Worm (Caenorhabditis elegans) whole organism, L4 larva: ENCODE measurements around the gene F36D3.16.
A peak's percentile ranks its signal among the peaks of the same experiment; 100 is the strongest.
"Not testable (repeated sequence)": the region's sequence is repeated elsewhere in the genome, so short reads cannot be mapped to it uniquely, and the experiment has no call there.

Source experiments
- D1046.2 ChIP-seq: fragments of 200-800 bp; sonication (Bioruptor generic); IDR thresholded peaks from 2 replicates; pipeline ENCODE4 v1.3.6; 2022; ENCODE audit warnings: missing genetic modification characterization, missing compliant biosample characterization
- F26F4.8 ChIP-seq: fragments of 200-800 bp; sonication (Bioruptor generic); conservative IDR thresholded peaks from 2 replicates; pipeline ENCODE4 v1.3.6; 2022; ENCODE audit warnings: missing genetic modification characterization, missing compliant biosample characterization
- F49E8.2 ChIP-seq: sonication (generic microtip); optimal IDR thresholded peaks from 2 replicates; lab custom pipeline; 2016; ENCODE audit warnings: missing compliant biosample characterization, mild to moderate bottlenecking, missing genetic modification characterization, borderline replicate concordance
- R02D3.7 ChIP-seq: fragments of 150-350 bp; sonication (generic microtip); optimal IDR thresholded peaks from 3 replicates; lab custom pipeline; 2014; ENCODE audit warnings: missing biosample characterization, missing genetic modification characterization
- Y5F2A.4 ChIP-seq: fragments of 200-800 bp; sonication (Bioruptor generic); optimal IDR thresholded peaks from 2 replicates; lab custom pipeline; 2018; ENCODE audit warnings: mild to moderate bottlenecking, missing genetic modification characterization, missing compliant biosample characterization
- ZK337.2 ChIP-seq: fragments of 200-800 bp; sonication (Bioruptor generic); IDR thresholded peaks from 2 replicates; pipeline ENCODE4 v1.3.6; 2022; ENCODE audit warnings: missing genetic modification reagents, missing genetic modification characterization, missing compliant biosample characterization
- ama-1 ChIP-seq: fragments of 150-350 bp; optimal IDR thresholded peaks from 2 replicates; lab custom pipeline; 2014; ENCODE audit warnings: inconsistent platforms, mixed read lengths
- ceh-44 ChIP-seq: fragments of 200-800 bp; sonication (Bioruptor generic); IDR thresholded peaks from 2 replicates; pipeline ENCODE4 v1.3.6; 2022; ENCODE audit warnings: missing genetic modification reagents, missing genetic modification characterization, missing compliant biosample characterization
- cey-2 ChIP-seq: sonication (generic microtip); optimal IDR thresholded peaks from 3 replicates; lab custom pipeline; 2017; ENCODE audit warnings: missing genetic modification characterization, mild to moderate bottlenecking, missing compliant biosample characterization, antibody characterized with exemption, borderline replicate concordance; ENCODE audit not compliant: insufficient read depth
- ctbp-1 ChIP-seq: fragments of 200-800 bp; sonication (Bioruptor generic); IDR thresholded peaks from 2 replicates; pipeline ENCODE4 v1.3.6; 2022; ENCODE audit warnings: missing genetic modification reagents, missing genetic modification characterization, missing compliant biosample characterization
- daf-12 ChIP-seq: fragments of 150-350 bp; optimal IDR thresholded peaks from 2 replicates; lab custom pipeline; 2014; ENCODE audit warnings: missing biosample characterization, missing genetic modification reagents, missing genetic modification characterization
- egl-43 ChIP-seq: fragments of 200-800 bp; sonication (Bioruptor generic); IDR thresholded peaks from 2 replicates; pipeline ENCODE4 v1.3.6; 2022; ENCODE audit warnings: missing genetic modification reagents, missing genetic modification characterization, missing compliant biosample characterization
- fkh-10 ChIP-seq: fragments of 150-350 bp; optimal IDR thresholded peaks from 2 replicates; lab custom pipeline; 2014; ENCODE audit warnings: missing biosample characterization, missing genetic modification reagents, missing genetic modification characterization
- lim-7 ChIP-seq: fragments of 200-800 bp; sonication (Bioruptor generic); IDR thresholded peaks from 2 replicates; pipeline ENCODE4 v1.3.6; 2022; ENCODE audit warnings: missing genetic modification characterization, missing compliant biosample characterization
- lin-1 ChIP-seq: fragments of 200-800 bp; sonication (Bioruptor generic); IDR thresholded peaks from 2 replicates; pipeline ENCODE4 v1.3.6; 2022; ENCODE audit warnings: missing genetic modification reagents, missing genetic modification characterization, missing compliant biosample characterization
- lin-13 ChIP-seq: fragments of 150-350 bp; optimal IDR thresholded peaks from 2 replicates; lab custom pipeline; 2014; ENCODE audit warnings: missing biosample characterization, missing genetic modification reagents, missing genetic modification characterization
- lin-38 ChIP-seq: fragments of 200-800 bp; sonication (Bioruptor generic); IDR thresholded peaks from 2 replicates; pipeline ENCODE4 v1.3.6; 2022; ENCODE audit warnings: missing genetic modification reagents, missing genetic modification characterization, missing compliant biosample characterization
- mep-1 ChIP-seq: fragments of 150-350 bp; sonication (generic microtip); optimal IDR thresholded peaks from 3 replicates; lab custom pipeline; 2014; ENCODE audit warnings: missing biosample characterization, missing genetic modification characterization
- mes-2 ChIP-seq: sonication (generic microtip); optimal IDR thresholded peaks from 2 replicates; lab custom pipeline; 2016; ENCODE audit warnings: missing genotype, mild to moderate bottlenecking, missing genetic modification characterization, missing compliant biosample characterization; ENCODE audit not compliant: poor library complexity, severe bottlenecking
- mxl-2 ChIP-seq: fragments of 200-800 bp; sonication (Bioruptor generic); conservative IDR thresholded peaks from 2 replicates; pipeline ENCODE4 v1.3.6; 2022; ENCODE audit warnings: missing genetic modification reagents, missing genetic modification characterization, missing compliant biosample characterization
- nhr-11 ChIP-seq: fragments of 150-350 bp; optimal IDR thresholded peaks from 2 replicates; lab custom pipeline; 2014; ENCODE audit warnings: missing biosample characterization, missing genetic modification characterization
- nhr-237 ChIP-seq: sonication (generic microtip); optimal IDR thresholded peaks from 2 replicates; lab custom pipeline; 2017; ENCODE audit warnings: missing biosample characterization, missing genetic modification characterization
- nhr-48 ChIP-seq: sonication (generic microtip); optimal IDR thresholded peaks from 2 replicates; lab custom pipeline; 2016; ENCODE audit warnings: mild to moderate bottlenecking, missing genetic modification characterization, missing compliant biosample characterization
- pha-4 ChIP-seq, 2 experiments: fragments of 150-350 bp in 1 of 2; fragments of 200-800 bp in 1 of 2; sonication (Bioruptor generic) in 1 of 2; IDR thresholded peaks in 1 of 2; optimal IDR thresholded peaks in 1 of 2; 2 replicates each; pipeline versions ENCODE4 v1.3.6 to Lab custom; 2014 to 2022; ENCODE audit warnings: missing genetic modification characterization in 2 of 2, missing genetic modification reagents in 2 of 2, missing biosample characterization in 1 of 2, missing compliant biosample characterization in 1 of 2
- php-3 ChIP-seq: fragments of 200-800 bp; sonication (Bioruptor generic); IDR thresholded peaks from 2 replicates; pipeline ENCODE4 v1.3.6; 2022; ENCODE audit warnings: missing genetic modification reagents, missing genetic modification characterization, missing compliant biosample characterization
- saeg-2 ChIP-seq: fragments of 200-800 bp; sonication (Bioruptor generic); IDR thresholded peaks from 2 replicates; pipeline ENCODE4 v1.3.6; 2022; ENCODE audit warnings: missing genetic modification reagents, missing genetic modification characterization, missing compliant biosample characterization
- sdz-12 ChIP-seq: fragments of 200-800 bp; sonication (Bioruptor generic); optimal IDR thresholded peaks from 2 replicates; lab custom pipeline; 2018; ENCODE audit warnings: mild to moderate bottlenecking, missing genetic modification characterization, missing compliant biosample characterization
- set-16 ChIP-seq: fragments of 200-800 bp; sonication (Bioruptor generic); IDR thresholded peaks from 2 replicates; pipeline ENCODE4 v1.3.6; 2022; ENCODE audit warnings: missing genetic modification reagents, missing genetic modification characterization, missing compliant biosample characterization
- skn-1 ChIP-seq: fragments of 150-350 bp; optimal IDR thresholded peaks from 2 replicates; lab custom pipeline; 2014; ENCODE audit warnings: missing biosample characterization, missing genetic modification characterization
- snpc-1.2 ChIP-seq: fragments of 200-800 bp; sonication (Bioruptor generic); IDR thresholded peaks from 2 replicates; pipeline ENCODE4 v1.3.6; 2022; ENCODE audit warnings: missing genetic modification reagents, missing genetic modification characterization, missing compliant biosample characterization
- snpc-4 ChIP-seq: fragments of 150-350 bp; optimal IDR thresholded peaks from 2 replicates; lab custom pipeline; 2014; ENCODE audit warnings: missing biosample characterization, missing genetic modification characterization
- spr-3 ChIP-seq: fragments of 200-800 bp; sonication (Bioruptor generic); optimal IDR thresholded peaks from 2 replicates; lab custom pipeline; 2018; ENCODE audit warnings: mild to moderate bottlenecking, missing genetic modification characterization, missing compliant biosample characterization
- unc-39 ChIP-seq: sonication (generic microtip); optimal IDR thresholded peaks from 2 replicates; lab custom pipeline; 2017; ENCODE audit warnings: missing biosample characterization, missing genetic modification characterization
- unc-62 ChIP-seq, 3 experiments: fragments of 150-350 bp in 1 of 3; sonication (generic microtip); optimal IDR thresholded peaks in 2 of 3; peaks in 1 of 3; 1 replicate in 1 of 3; 2 replicates in 2 of 3; lab custom pipeline; 2014 to 2017; ENCODE audit warnings: missing biosample characterization in 3 of 3, missing genetic modification characterization in 3 of 3, missing genetic modification reagents in 3 of 3, missing genotype in 1 of 3
- vab-7 ChIP-seq: fragments of 200-800 bp; sonication (Bioruptor generic); IDR thresholded peaks from 2 replicates; pipeline ENCODE4 v1.3.6; 2022; ENCODE audit warnings: missing genetic modification reagents, missing genetic modification characterization, missing compliant biosample characterization
- zag-1 ChIP-seq: fragments of 150-350 bp; optimal IDR thresholded peaks from 2 replicates; lab custom pipeline; 2014; ENCODE audit warnings: missing biosample characterization, missing genetic modification characterization
- zip-2 ChIP-seq: fragments of 150-350 bp; optimal IDR thresholded peaks from 2 replicates; lab custom pipeline; 2014; ENCODE audit warnings: missing biosample characterization, missing genetic modification characterization
- ztf-11 ChIP-seq: fragments of 150-350 bp; optimal IDR thresholded peaks from 2 replicates; lab custom pipeline; 2014; ENCODE audit warnings: missing biosample characterization, missing genetic modification characterization

F36D3.16 gene

DNA sequence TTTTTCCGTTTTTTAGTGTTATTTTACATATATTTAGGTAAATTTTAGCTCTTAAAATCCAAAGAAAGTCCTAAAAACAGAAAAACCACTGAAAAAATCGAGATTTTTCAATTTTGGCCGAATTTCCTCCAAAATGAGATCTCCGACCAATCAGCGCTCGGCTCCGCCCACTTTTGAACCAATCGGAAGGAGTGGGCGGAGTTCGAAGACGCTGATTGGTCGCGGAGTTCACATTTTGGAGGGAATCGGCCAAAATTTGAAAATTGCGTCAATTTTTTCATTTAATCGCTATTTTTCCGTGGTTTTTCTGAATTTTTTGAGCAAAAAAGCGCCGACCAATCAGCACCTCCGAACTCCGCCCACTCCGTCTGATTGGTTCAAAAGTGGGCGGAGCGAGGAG, 12.8 kb downstream of the F36D3.16 start:
- TF ChIP-seq fkh-10 (GFP tag; lab: Kevin White, UChicago) (no peak), zip-2 (tag; lab: Kevin White, UChicago) (no peak), nhr-237 (tag; lab: Kevin White, UChicago) (no peak), lin-38 (0 out of 2 replicates have a peak, but pooled peaks have one; percentile 19), ztf-11 (tag; lab: Kevin White, UChicago) (no peak)

DNA sequence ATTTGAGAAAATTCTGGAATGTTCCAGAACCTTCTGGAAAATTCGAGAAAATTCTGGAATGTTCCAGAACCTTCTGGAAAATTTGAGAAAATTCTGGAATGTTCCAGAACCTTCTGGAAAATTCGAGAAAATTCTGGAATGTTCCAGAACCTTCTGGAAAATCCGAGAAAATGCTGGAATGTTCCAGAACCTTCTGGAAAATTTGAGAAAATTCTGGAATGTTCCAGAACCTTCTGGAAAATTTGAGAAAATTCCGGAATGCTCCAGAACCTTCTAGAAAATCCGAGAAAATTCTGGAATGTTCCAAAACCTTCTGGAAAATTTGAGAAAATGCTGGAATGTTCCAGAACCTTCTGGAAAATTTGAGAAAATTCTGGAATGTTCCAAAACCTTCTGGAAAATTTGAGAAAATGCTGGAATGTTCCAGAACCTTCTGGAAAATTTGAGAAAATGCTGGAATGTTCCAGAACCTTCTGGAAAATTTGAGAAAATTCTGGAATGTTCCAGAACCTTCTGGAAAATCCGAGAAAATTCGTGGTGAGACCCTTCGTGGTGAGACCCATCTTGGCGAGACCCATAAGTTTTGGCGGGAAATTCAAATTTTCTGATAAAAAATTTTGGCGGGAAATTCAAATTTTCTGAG, 20.2 kb downstream of the F36D3.16 start:
- TF ChIP-seq pha-4 (GFP tag; IDR thresholded peaks at IDR 0.05; lab: Robert Waterston, UW): 0 out of 2 replicates have a peak, but pooled peaks have one; percentile 19
- TF ChIP-seq pha-4 (tag; optimal IDR thresholded peaks at IDR 0.05; lab: Kevin White, UChicago): not testable (repeated sequence)

- TF ChIP-seq Y5F2A.4 (GFP tag; lab: Kevin White, UChicago): no peak
These were observed 22.8 kb downstream of the F36D3.16 start, which contains the start of gene srbc-65 for ce11 chrV:16550680-16551079. Gene srbc-65 (plus strand): TSS chrV:16550980.

DNA sequence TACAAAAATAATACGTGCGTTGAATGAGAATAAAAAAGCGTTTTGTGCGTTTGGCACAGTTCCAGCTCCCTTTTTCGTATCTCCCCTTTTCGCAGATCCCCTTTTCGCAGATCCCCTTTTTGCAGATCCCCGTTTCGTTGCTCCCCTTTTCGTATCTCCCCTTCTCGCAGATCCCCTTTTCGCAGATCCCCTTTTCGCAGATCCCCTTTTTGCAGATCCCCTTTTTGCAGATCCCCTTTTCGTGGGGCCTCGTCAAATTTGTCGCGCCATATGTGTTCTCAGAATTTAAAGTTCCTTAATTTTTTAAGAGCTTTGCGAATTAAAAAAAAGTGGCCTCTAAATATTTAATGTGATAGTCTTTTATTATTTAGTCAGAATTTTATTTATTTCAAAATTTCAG, 25.0 kb downstream of the F36D3.16 start, which contains the start of gene Y32B12B.4:
TSS of gene Y32B12B.4 (plus strand) at position 399 of the 400 bp plus-strand sequence.
- TF ChIP-seq zag-1 (tag; lab: Kevin White, UChicago) (no peak), snpc-4 (tag; lab: Kevin White, UChicago) (no peak), lin-1 (GFP tag; lab: Robert Waterston, UW) (no peak), vab-7 (GFP tag; lab: Robert Waterston, UW) (0 out of 2 replicates have a peak, but pooled peaks have one; percentile 6), saeg-2 (GFP tag; lab: Robert Waterston, UW) (no peak), R02D3.7 (no peak), ama-1 (lab: Kevin White, UChicago) (no peak), mes-2 (tag; lab: Kevin White, UChicago) (peak; percentile 72), daf-12 (tag; lab: Kevin White, UChicago) (no peak), nhr-48 (tag; lab: Kevin White, UChicago) (no peak), ctbp-1 (no peak), snpc-1.2 (GFP tag; lab: Robert Waterston, UW) (no peak), mxl-2 (GFP tag; lab: Robert Waterston, UW) (no peak), D1046.2 (GFP tag; lab: Robert Waterston, UW) (no peak), skn-1 (tag; lab: Kevin White, UChicago) (no peak), egl-43 (GFP tag; lab: Robert Waterston, UW) (0 out of 2 replicates have a peak, but pooled peaks have one; percentile 4), mep-1 (tag; lab: Kevin White, UChicago) (no peak), F26F4.8 (GFP tag; lab: Robert Waterston, UW) (no peak), lim-7 (GFP tag; lab: Robert Waterston, UW) (no peak), spr-3 (GFP tag; lab: Kevin White, UChicago) (no peak), php-3 (GFP tag; lab: Robert Waterston, UW) (no peak), unc-39 (tag; lab: Kevin White, UChicago) (no peak), set-16 (GFP tag; lab: Robert Waterston, UW) (0 out of 2 replicates have a peak, but pooled peaks have one; percentile 17)
- TF ChIP-seq, all 104 proteins: peak for 4

DNA sequence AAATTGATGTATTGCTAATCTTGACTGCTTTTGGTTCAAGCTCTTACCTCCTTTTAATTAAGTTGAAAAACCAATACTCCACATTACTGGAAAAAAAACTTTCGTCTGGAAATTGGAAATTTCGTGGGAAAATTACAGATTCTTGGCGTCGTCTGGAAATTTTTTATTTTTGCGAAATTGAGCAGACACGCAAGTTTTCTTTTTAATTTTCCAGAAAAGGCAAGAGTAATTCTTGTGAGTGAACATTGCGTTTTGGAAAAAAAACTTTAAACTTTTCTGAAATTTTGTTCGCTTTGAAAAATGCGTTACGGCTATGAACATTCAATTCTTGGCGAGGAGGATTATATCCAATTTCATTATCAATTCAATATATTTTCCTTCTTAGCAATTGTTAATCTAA, 37.7 kb downstream of the F36D3.16 start, which contains the start of gene sru-45:
TSS of gene sru-45 (plus strand) at position 301 of the 400 bp plus-strand sequence.
- TF ChIP-seq sdz-12 (GFP tag; lab: Kevin White, UChicago) (no peak), cey-2 (tag; lab: Kevin White, UChicago) (no peak), F49E8.2 (tag; lab: Kevin White, UChicago) (no peak), unc-62 (GFP tag; optimal IDR thresholded peaks at IDR 0.05 in 1 of 2; lab: Kevin White, UChicago) (no peak), unc-62 (tag; optimal IDR thresholded peaks at IDR 0.05; lab: Kevin White, UChicago) (no peak), ZK337.2 (GFP tag; lab: Robert Waterston, UW) (no peak), lin-13 (GFP tag; lab: Kevin White, UChicago) (no peak), mes-2 (tag; lab: Kevin White, UChicago) (no peak), nhr-11 (tag; lab: Kevin White, UChicago) (no peak), R02D3.7 (no peak), unc-39 (tag; lab: Kevin White, UChicago) (no peak), F26F4.8 (GFP tag; lab: Robert Waterston, UW) (no peak), ceh-44 (GFP tag; lab: Robert Waterston, UW) (no peak)
